Worm (Caenorhabditis elegans) whole organism, late embryonic: ENCODE results near the gene npax-3.
A peak's percentile ranks its signal among the peaks of the same experiment; 100 is the strongest.

ENCODE experiments used
- C38D4.7 ChIP-seq: fragments of 200-800 bp; sonication (Bioruptor generic); optimal IDR thresholded peaks from 2 replicates; lab custom pipeline; 2018; ENCODE audit warnings: mild to moderate bottlenecking, missing genetic modification characterization, moderate library complexity, missing compliant biosample characterization
- F13H6.1 ChIP-seq: sonication (generic microtip); optimal IDR thresholded peaks from 2 replicates; lab custom pipeline; 2016; ENCODE audit warnings: missing genetic modification characterization, missing compliant biosample characterization
- K02D7.2 ChIP-seq: sonication (generic microtip); optimal IDR thresholded peaks from 2 replicates; lab custom pipeline; 2017; ENCODE audit warnings: mild to moderate bottlenecking, missing genetic modification characterization, missing compliant biosample characterization
- ceh-18 ChIP-seq: sonication (generic microtip); optimal IDR thresholded peaks from 2 replicates; lab custom pipeline; 2016; ENCODE audit warnings: missing genetic modification characterization, missing compliant biosample characterization
- ceh-2 ChIP-seq: sonication (generic microtip); optimal IDR thresholded peaks from 2 replicates; lab custom pipeline; 2016; ENCODE audit warnings: missing genotype, missing genetic modification characterization, missing compliant biosample characterization
- ceh-22 ChIP-seq: sonication (generic microtip); optimal IDR thresholded peaks from 2 replicates; lab custom pipeline; 2017; ENCODE audit warnings: missing biosample characterization, missing genetic modification characterization
- ceh-31 ChIP-seq: sonication (generic microtip); optimal IDR thresholded peaks from 2 replicates; lab custom pipeline; 2016; ENCODE audit warnings: missing genetic modification characterization, missing compliant biosample characterization
- ceh-45 ChIP-seq: fragments of 200-800 bp; sonication (Bioruptor generic); IDR thresholded peaks from 2 replicates; pipeline ENCODE4 v1.3.6; 2022; ENCODE audit warnings: missing genetic modification reagents, missing genetic modification characterization, missing compliant biosample characterization
- ceh-48 ChIP-seq: sonication (generic microtip); optimal IDR thresholded peaks from 2 replicates; lab custom pipeline; 2016; ENCODE audit warnings: missing genetic modification characterization, inconsistent platforms, missing compliant biosample characterization
- ceh-6 ChIP-seq: fragments of 200-800 bp; sonication (Bioruptor generic); optimal IDR thresholded peaks from 2 replicates; lab custom pipeline; 2018; ENCODE audit warnings: mild to moderate bottlenecking, missing genetic modification characterization, missing compliant biosample characterization
- ceh-9 ChIP-seq: sonication (generic microtip); optimal IDR thresholded peaks from 2 replicates; lab custom pipeline; 2016; ENCODE audit warnings: mild to moderate bottlenecking, missing genetic modification characterization, inconsistent platforms, missing compliant biosample characterization
- dve-1 ChIP-seq: sonication (generic microtip); optimal IDR thresholded peaks from 2 replicates; lab custom pipeline; 2017; ENCODE audit warnings: antibody characterized with exemption, mild to moderate bottlenecking, missing genetic modification characterization, missing compliant biosample characterization
- ets-4 ChIP-seq: sonication (generic microtip); optimal IDR thresholded peaks from 2 replicates; lab custom pipeline; 2016; ENCODE audit warnings: missing genetic modification characterization, missing compliant biosample characterization
- eyg-1 ChIP-seq: sonication (generic microtip); optimal IDR thresholded peaks from 2 replicates; lab custom pipeline; 2016; ENCODE audit warnings: missing genotype, missing genetic modification characterization, missing compliant biosample characterization
- fax-1 ChIP-seq: sonication (generic microtip); optimal IDR thresholded peaks from 2 replicates; lab custom pipeline; 2016; ENCODE audit warnings: missing genotype, missing genetic modification characterization, missing compliant biosample characterization
- gmeb-2 ChIP-seq: sonication (generic microtip); optimal IDR thresholded peaks from 2 replicates; lab custom pipeline; 2016; ENCODE audit warnings: missing genetic modification characterization, inconsistent platforms, missing compliant biosample characterization
- hlh-15 ChIP-seq: sonication (generic microtip); optimal IDR thresholded peaks from 2 replicates; lab custom pipeline; 2016; ENCODE audit warnings: missing genetic modification characterization, missing compliant biosample characterization
- hlh-6 ChIP-seq: sonication (generic microtip); optimal IDR thresholded peaks from 2 replicates; lab custom pipeline; 2016; ENCODE audit warnings: missing genotype, missing genetic modification characterization, missing compliant biosample characterization
- lim-6 ChIP-seq: sonication (generic microtip); optimal IDR thresholded peaks from 2 replicates; lab custom pipeline; 2016; ENCODE audit warnings: missing genetic modification characterization, missing compliant biosample characterization
- lin-11 ChIP-seq: fragments of 200-800 bp; sonication (Bioruptor generic); optimal IDR thresholded peaks from 2 replicates; lab custom pipeline; 2018; ENCODE audit warnings: mild to moderate bottlenecking, missing genetic modification characterization, missing compliant biosample characterization
- mec-3 ChIP-seq: sonication (generic microtip); optimal IDR thresholded peaks from 2 replicates; lab custom pipeline; 2016; ENCODE audit warnings: borderline replicate concordance, missing genetic modification characterization, missing compliant biosample characterization
- nhr-232 ChIP-seq: sonication (generic microtip); optimal IDR thresholded peaks from 2 replicates; lab custom pipeline; 2016; ENCODE audit warnings: missing genetic modification characterization, missing compliant biosample characterization
- npax-4 ChIP-seq: sonication (generic microtip); optimal IDR thresholded peaks from 2 replicates; lab custom pipeline; 2016; ENCODE audit warnings: missing genetic modification characterization, missing compliant biosample characterization
- odd-2 ChIP-seq: sonication (generic microtip); optimal IDR thresholded peaks from 2 replicates; lab custom pipeline; 2017; ENCODE audit warnings: antibody characterized with exemption, mild to moderate bottlenecking, missing genetic modification characterization, missing compliant biosample characterization
- pat-9 ChIP-seq: fragments of 200-800 bp; sonication (Bioruptor generic); optimal IDR thresholded peaks from 2 replicates; lab custom pipeline; 2018; ENCODE audit warnings: mild to moderate bottlenecking, missing genetic modification characterization, moderate library complexity, missing compliant biosample characterization
- pax-1 ChIP-seq: fragments of 150-350 bp; optimal IDR thresholded peaks from 2 replicates; lab custom pipeline; 2014; ENCODE audit warnings: missing biosample characterization, missing genetic modification characterization
- pha-2 ChIP-seq: sonication (generic microtip); optimal IDR thresholded peaks from 2 replicates; lab custom pipeline; 2017; ENCODE audit warnings: mild to moderate bottlenecking, missing genetic modification characterization, missing compliant biosample characterization
- ref-2 ChIP-seq: sonication (generic microtip); optimal IDR thresholded peaks from 2 replicates; lab custom pipeline; 2016; ENCODE audit warnings: missing genetic modification characterization, missing compliant biosample characterization
- sdc-2 ChIP-seq: sonication (generic microtip); optimal IDR thresholded peaks from 2 replicates; lab custom pipeline; 2016; ENCODE audit warnings: missing genotype, missing genetic modification characterization, missing compliant biosample characterization
- sox-2 ChIP-seq: fragments of 200-800 bp; sonication (Bioruptor generic); IDR thresholded peaks from 2 replicates; pipeline ENCODE4 v1.3.6; 2022; ENCODE audit warnings: missing genetic modification reagents, missing genetic modification characterization, missing compliant biosample characterization
- sox-4 ChIP-seq: sonication (generic microtip); optimal IDR thresholded peaks from 2 replicates; lab custom pipeline; 2017; ENCODE audit warnings: mild to moderate bottlenecking, missing genetic modification characterization, inconsistent platforms, missing compliant biosample characterization
- syd-9 ChIP-seq: sonication (generic microtip); optimal IDR thresholded peaks from 2 replicates; lab custom pipeline; 2016; ENCODE audit warnings: mild to moderate bottlenecking, missing genetic modification characterization, moderate library complexity, missing compliant biosample characterization
- tbx-2 ChIP-seq: sonication (generic microtip); optimal IDR thresholded peaks from 2 replicates; lab custom pipeline; 2016; ENCODE audit warnings: missing genetic modification characterization, missing compliant biosample characterization
- tbx-7 ChIP-seq: sonication (generic microtip); optimal IDR thresholded peaks from 2 replicates; lab custom pipeline; 2016; ENCODE audit warnings: missing genotype, missing genetic modification characterization, missing compliant biosample characterization
- ttx-3 ChIP-seq: sonication (generic microtip); optimal IDR thresholded peaks from 2 replicates; lab custom pipeline; 2016; ENCODE audit warnings: missing genetic modification reagents, missing genetic modification characterization, missing compliant biosample characterization
- unc-42 ChIP-seq: sonication (generic microtip); optimal IDR thresholded peaks from 2 replicates; lab custom pipeline; 2016; ENCODE audit warnings: missing genotype, missing genetic modification characterization, missing compliant biosample characterization
- unc-55 ChIP-seq: sonication (generic microtip); optimal IDR thresholded peaks from 2 replicates; lab custom pipeline; 2017; ENCODE audit warnings: missing biosample characterization, missing genetic modification reagents, missing genetic modification characterization
- unc-86 ChIP-seq: sonication (generic microtip); optimal IDR thresholded peaks from 2 replicates; lab custom pipeline; 2016; ENCODE audit warnings: missing genetic modification characterization, missing compliant biosample characterization
- zip-5 ChIP-seq: sonication (generic microtip); optimal IDR thresholded peaks from 2 replicates; lab custom pipeline; 2016; ENCODE audit warnings: missing genetic modification characterization, missing compliant biosample characterization
- ztf-16 ChIP-seq: sonication (generic microtip); optimal IDR thresholded peaks from 2 replicates; lab custom pipeline; 2017; ENCODE audit warnings: missing genetic modification characterization, missing compliant biosample characterization

The npax-3 gene

DNA sequence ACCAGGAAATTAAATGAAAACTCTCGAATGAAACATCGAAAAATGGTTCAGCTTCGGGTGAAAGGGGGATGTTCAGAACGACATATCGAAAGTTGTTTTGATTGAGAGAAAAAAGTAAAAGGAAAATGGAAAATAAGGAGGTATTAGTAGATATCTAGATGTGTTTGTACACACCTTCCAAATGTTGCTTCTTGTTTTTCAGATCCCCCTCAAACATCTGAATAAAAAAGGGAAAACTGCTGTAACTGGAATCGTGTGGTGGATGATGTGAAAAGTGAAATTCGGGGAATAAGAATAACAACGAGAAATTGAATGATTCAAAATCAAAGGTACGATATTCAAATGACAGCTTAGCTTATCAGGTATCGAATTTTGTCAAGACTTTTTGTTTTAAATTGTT lies at the start of gene npax-3:
npax-3 (minus strand) TSS at position 101 of the 400 bp plus-strand sequence.
- TF ChIP-seq lim-6 (tag; lab: Kevin White, UChicago) (no peak), ceh-22 (tag; lab: Kevin White, UChicago) (no peak), syd-9 (tag; lab: Kevin White, UChicago) (no peak), eyg-1 (tag; lab: Kevin White, UChicago) (no peak), ceh-31 (tag; lab: Kevin White, UChicago) (no peak), nhr-232 (tag; lab: Kevin White, UChicago) (no peak), ztf-16 (tag; lab: Kevin White, UChicago) (no peak), unc-55 (no peak), sox-4 (tag; lab: Kevin White, UChicago) (no peak), ceh-9 (tag; lab: Kevin White, UChicago) (no peak), ceh-48 (tag; lab: Kevin White, UChicago) (no peak), hlh-15 (tag; lab: Kevin White, UChicago) (no peak), gmeb-2 (tag; lab: Kevin White, UChicago) (no peak)

DNA sequence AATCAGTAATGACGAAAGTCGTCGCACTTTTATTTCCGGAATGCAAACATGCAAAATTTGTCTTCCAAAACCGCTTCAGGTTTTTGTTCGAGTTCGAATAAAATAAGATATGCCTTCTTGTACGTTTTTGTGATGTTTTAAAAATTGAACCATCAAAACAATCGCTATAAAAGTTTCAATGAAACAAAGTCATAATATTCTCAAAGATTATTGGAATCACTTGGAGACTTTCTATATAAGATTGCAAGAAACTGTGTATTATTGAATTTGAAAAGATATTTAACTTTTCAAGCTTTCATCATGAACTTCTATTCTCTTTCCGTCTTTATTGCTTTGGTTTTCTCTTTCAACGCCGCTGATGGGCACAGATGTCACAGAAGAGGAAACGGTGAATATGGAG lies 48.9 kb upstream of the npax-3 start, which contains the start of gene fipr-14:
fipr-14 (plus strand) TSS at position 301 of the 400 bp plus-strand sequence.
- no peak for TF ChIP-seq ttx-3 (tag; lab: Kevin White, UChicago)
- no peak for TF ChIP-seq sdc-2
- no peak for TF ChIP-seq ztf-16 (tag; lab: Kevin White, UChicago)
- no peak for TF ChIP-seq ets-4 (tag; lab: Kevin White, UChicago)
- no peak for TF ChIP-seq F13H6.1 (tag; lab: Kevin White, UChicago)
- no peak for TF ChIP-seq fax-1
- no peak for TF ChIP-seq sox-2 (GFP tag; lab: Robert Waterston, UW)
- TF ChIP-seq unc-86 (tag; lab: Kevin White, UChicago), result no peak
- TF ChIP-seq odd-2 (tag; lab: Kevin White, UChicago), result no peak
- no peak for TF ChIP-seq pat-9 (tag; lab: Kevin White, UChicago)
- TF ChIP-seq hlh-6 (tag; lab: Kevin White, UChicago), result no peak
- TF ChIP-seq mec-3 (tag; lab: Kevin White, UChicago), result no peak
- TF ChIP-seq tbx-7 (tag; lab: Kevin White, UChicago), result no peak
- TF ChIP-seq C38D4.7 (GFP tag; lab: Kevin White, UChicago), result no peak
- no peak for TF ChIP-seq K02D7.2 (tag; lab: Kevin White, UChicago)
- TF ChIP-seq lim-6 (tag; lab: Kevin White, UChicago), result no peak
- no peak for TF ChIP-seq sox-4 (tag; lab: Kevin White, UChicago)
- no peak for TF ChIP-seq tbx-2
- TF ChIP-seq, all 69 proteins: peak for 0

DNA sequence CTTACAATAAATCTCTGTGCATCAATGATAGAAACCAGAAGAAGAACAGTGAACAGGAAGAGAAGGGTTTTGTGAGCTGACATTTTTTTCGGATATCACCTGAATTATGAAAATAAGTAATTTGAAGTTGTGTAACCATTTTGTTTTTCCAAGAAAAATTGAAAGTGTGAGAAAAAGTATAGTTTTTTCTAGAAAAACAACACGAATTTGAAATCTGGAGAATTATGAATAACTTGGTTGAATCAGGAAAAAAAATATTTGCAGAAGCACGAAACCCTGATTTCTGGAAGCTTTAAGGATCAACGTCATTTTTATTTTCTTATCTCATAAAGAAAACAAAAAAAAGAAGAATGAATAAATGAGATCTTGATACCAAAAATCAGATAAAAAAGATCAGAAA lies 46.6 kb upstream of the npax-3 start, which contains the start of gene F13E9.12:
F13E9.12 (minus strand) TSS at position 101 of the 400 bp plus-strand sequence.
- no peak for TF ChIP-seq ceh-2 (tag; lab: Kevin White, UChicago)
- no peak for TF ChIP-seq pat-9 (tag; lab: Kevin White, UChicago)
- TF ChIP-seq dve-1 (tag; lab: Kevin White, UChicago), result no peak
- no peak for TF ChIP-seq ceh-6 (GFP tag; lab: Kevin White, UChicago)
- TF ChIP-seq sox-2 (GFP tag; lab: Robert Waterston, UW), result no peak
- TF ChIP-seq hlh-15 (tag; lab: Kevin White, UChicago), result no peak
- TF ChIP-seq pax-1 (tag; lab: Kevin White, UChicago), result no peak
- TF ChIP-seq ceh-18, result no peak
- no peak for TF ChIP-seq ceh-45 (GFP tag; lab: Robert Waterston, UW)
- TF ChIP-seq unc-86 (tag; lab: Kevin White, UChicago), result no peak
- no peak for TF ChIP-seq zip-5 (tag; lab: Kevin White, UChicago)
- no peak for TF ChIP-seq unc-55
- no peak for TF ChIP-seq npax-4 (tag; lab: Kevin White, UChicago)
- TF ChIP-seq tbx-2, result no peak
- no peak for TF ChIP-seq odd-2 (tag; lab: Kevin White, UChicago)
- TF ChIP-seq, all 69 proteins: peak for 0

DNA sequence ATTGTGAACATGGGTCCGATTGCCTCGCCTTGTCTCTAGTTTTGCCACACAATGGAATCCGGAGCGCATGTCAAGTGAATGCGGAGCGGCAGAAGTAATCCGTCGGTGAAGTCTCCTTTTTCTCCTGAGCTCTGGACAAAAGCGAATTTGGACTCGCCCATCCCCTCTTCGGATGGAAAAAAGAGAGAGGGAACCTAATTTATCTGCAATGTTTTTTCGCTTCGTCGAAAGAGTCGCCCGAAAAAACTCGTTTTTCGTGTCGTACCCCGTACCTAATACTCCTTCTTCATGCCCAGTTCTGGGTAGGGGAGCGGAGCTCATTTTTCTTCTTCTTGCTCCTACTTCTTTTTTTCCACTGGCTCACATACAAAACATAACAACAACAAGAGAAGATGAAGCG lies 42.2 kb upstream of the npax-3 start:
- TF ChIP-seq sox-4 (tag; lab: Kevin White, UChicago) (no peak), ref-2 (tag; lab: Kevin White, UChicago) (no peak), pha-2 (no peak), lin-11 (tag; lab: Kevin White, UChicago) (no peak), unc-42 (tag; lab: Kevin White, UChicago) (peak; percentile 70)
